Fruit fly (Drosophila melanogaster) whole organism: Measurements from ENCODE around the gene CG12104.

Source experiments
- psq ChIP-seq: fragments of >200 bp; optimal IDR thresholded peaks from 2 replicates; lab custom pipeline; 2017
- usp ChIP-seq: fragments of >200 bp; optimal IDR thresholded peaks from 2 replicates; lab custom pipeline; 2017; ENCODE audit warnings: missing biosample characterization, missing genetic modification characterization, mixed read lengths

dm6 chr3L:1592822-1593452 lies 9.5 kb downstream of the CG12104 start:
- no peak for TF ChIP-seq usp (GFP tag; lab: Kevin White, UChicago)
- no peak for TF ChIP-seq psq (lab: Kevin White, UChicago)
